Worm (Caenorhabditis elegans) whole organism, young adult: ENCODE results near the gene nhr-142.

Experiments
- B0336.3 ChIP-seq: fragments of 200-800 bp; sonication (Bioruptor generic); IDR thresholded peaks from 2 replicates; pipeline ENCODE4 v1.3.6; 2022; ENCODE audit warnings: missing genetic modification characterization, missing compliant biosample characterization
- C17E4.6 ChIP-seq: fragments of 200-800 bp; sonication (Bioruptor generic); IDR thresholded peaks from 2 replicates; pipeline ENCODE4 v1.3.6; 2022; ENCODE audit warnings: missing genetic modification reagents, missing genetic modification characterization, missing compliant biosample characterization
- F22D6.2 ChIP-seq: sonication (generic microtip); optimal IDR thresholded peaks from 2 replicates; lab custom pipeline; 2016; ENCODE audit warnings: mild to moderate bottlenecking, missing genetic modification characterization, missing compliant biosample characterization
- F39B2.1 ChIP-seq: fragments of 200-800 bp; sonication (Bioruptor generic); IDR thresholded peaks from 2 replicates; pipeline ENCODE4 v1.3.6; 2022; ENCODE audit warnings: missing genetic modification reagents, missing genetic modification characterization, missing compliant biosample characterization
- F55B11.4 ChIP-seq: sonication (generic microtip); optimal IDR thresholded peaks from 2 replicates; lab custom pipeline; 2016; ENCODE audit warnings: missing compliant biosample characterization, missing genetic modification characterization, borderline replicate concordance; ENCODE audit not compliant: insufficient read depth
- K11D2.4 ChIP-seq: fragments of 200-800 bp; sonication (Bioruptor generic); IDR thresholded peaks from 2 replicates; pipeline ENCODE4 v1.3.6; 2022; ENCODE audit warnings: missing genetic modification reagents, missing genetic modification characterization, missing compliant biosample characterization
- Y53F4B.3 ChIP-seq: fragments of 200-800 bp; sonication (Bioruptor generic); IDR thresholded peaks from 2 replicates; pipeline ENCODE4 v1.3.6; 2022; ENCODE audit warnings: missing genetic modification reagents, missing genetic modification characterization, missing compliant biosample characterization
- Y53G8AR.9 ChIP-seq: fragments of 200-800 bp; sonication (Bioruptor generic); conservative IDR thresholded peaks from 2 replicates; pipeline ENCODE4 v1.3.6; 2022; ENCODE audit warnings: missing genetic modification reagents, missing genetic modification characterization, missing compliant biosample characterization
- Y56A3A.18 ChIP-seq: fragments of 200-800 bp; sonication (Bioruptor generic); IDR thresholded peaks from 2 replicates; pipeline ENCODE4 v1.3.6; 2022; ENCODE audit warnings: missing genetic modification reagents, missing genetic modification characterization, missing compliant biosample characterization
- Y79H2A.3 ChIP-seq: fragments of 200-800 bp; sonication (Bioruptor generic); conservative IDR thresholded peaks from 2 replicates; pipeline ENCODE4 v1.3.6; 2022; ENCODE audit warnings: missing genetic modification reagents, missing genetic modification characterization, missing compliant biosample characterization
- ZK185.1 ChIP-seq: sonication (generic microtip); optimal IDR thresholded peaks from 2 replicates; lab custom pipeline; 2016; ENCODE audit warnings: mild to moderate bottlenecking, missing genetic modification characterization, missing compliant biosample characterization; ENCODE audit not compliant: poor library complexity, severe bottlenecking
- atf-7 ChIP-seq: sonication (generic microtip); optimal IDR thresholded peaks from 2 replicates; lab custom pipeline; 2017; ENCODE audit warnings: mild to moderate bottlenecking, missing genetic modification characterization, missing compliant biosample characterization
- attf-3 ChIP-seq: fragments of 200-800 bp; sonication (Bioruptor generic); conservative IDR thresholded peaks from 2 replicates; pipeline ENCODE4 v1.3.6; 2022; ENCODE audit warnings: missing genetic modification reagents, missing genetic modification characterization, missing compliant biosample characterization
- attf-6 ChIP-seq: fragments of 200-800 bp; sonication (Bioruptor generic); IDR thresholded peaks from 2 replicates; pipeline ENCODE4 v1.3.6; 2022; ENCODE audit warnings: missing genetic modification reagents, missing genetic modification characterization, missing compliant biosample characterization
- bed-1 ChIP-seq: fragments of 200-800 bp; sonication (Bioruptor generic); IDR thresholded peaks from 2 replicates; pipeline ENCODE4 v1.3.6; 2022; ENCODE audit warnings: missing genetic modification reagents, missing genetic modification characterization, missing compliant biosample characterization
- ceh-40 ChIP-seq: fragments of 200-800 bp; sonication (Bioruptor generic); IDR thresholded peaks from 2 replicates; pipeline ENCODE4 v1.3.6; 2022; ENCODE audit warnings: missing genetic modification characterization, missing compliant biosample characterization
- die-1 ChIP-seq: sonication (generic microtip); optimal IDR thresholded peaks from 2 replicates; lab custom pipeline; 2016; ENCODE audit warnings: missing genotype, mild to moderate bottlenecking, missing genetic modification characterization, missing compliant biosample characterization
- dpff-1 ChIP-seq: sonication (generic microtip); optimal IDR thresholded peaks from 2 replicates; lab custom pipeline; 2017; ENCODE audit warnings: mild to moderate bottlenecking, missing genetic modification characterization, missing compliant biosample characterization
- egrh-3 ChIP-seq: fragments of 200-800 bp; sonication (Bioruptor generic); IDR thresholded peaks from 2 replicates; pipeline ENCODE4 v1.3.6; 2022; ENCODE audit warnings: missing genetic modification reagents, missing genetic modification characterization, missing compliant biosample characterization
- ekl-4 ChIP-seq: fragments of 200-800 bp; sonication (Bioruptor generic); IDR thresholded peaks from 2 replicates; pipeline ENCODE4 v1.3.6; 2022; ENCODE audit warnings: missing genetic modification reagents, missing genetic modification characterization, missing compliant biosample characterization
- fkh-3 ChIP-seq: sonication (generic microtip); optimal IDR thresholded peaks from 2 replicates; lab custom pipeline; 2016; ENCODE audit warnings: mild to moderate bottlenecking, missing genetic modification characterization, missing compliant biosample characterization
- hsf-1 ChIP-seq: fragments of 200-800 bp; sonication (Bioruptor generic); IDR thresholded peaks from 2 replicates; pipeline ENCODE4 v1.3.6; 2022; ENCODE audit warnings: missing genetic modification reagents, missing genetic modification characterization, missing compliant biosample characterization
- lin-26 ChIP-seq: fragments of 200-800 bp; sonication (Bioruptor generic); IDR thresholded peaks from 2 replicates; pipeline ENCODE4 v1.3.6; 2022; ENCODE audit warnings: missing genetic modification reagents, missing genetic modification characterization, missing compliant biosample characterization
- lin-40 ChIP-seq: sonication (generic microtip); optimal IDR thresholded peaks from 2 replicates; lab custom pipeline; 2016; ENCODE audit warnings: missing genetic modification characterization, mild to moderate bottlenecking, missing compliant biosample characterization, missing genotype, missing genetic modification reagents
- lin-54 ChIP-seq: fragments of 200-800 bp; sonication (Bioruptor generic); optimal IDR thresholded peaks from 2 replicates; lab custom pipeline; 2018; ENCODE audit warnings: mild to moderate bottlenecking, missing genetic modification characterization, missing compliant biosample characterization
- madf-10 ChIP-seq: sonication (generic microtip); optimal IDR thresholded peaks from 2 replicates; lab custom pipeline; 2016; ENCODE audit warnings: mild to moderate bottlenecking, missing genetic modification characterization, missing compliant biosample characterization
- madf-3 ChIP-seq: fragments of 200-800 bp; sonication (Bioruptor generic); IDR thresholded peaks from 2 replicates; pipeline ENCODE4 v1.3.6; 2022; ENCODE audit warnings: missing genetic modification reagents, missing genetic modification characterization, missing compliant biosample characterization
- madf-8 ChIP-seq: fragments of 200-800 bp; sonication (Bioruptor generic); conservative IDR thresholded peaks from 2 replicates; pipeline ENCODE4 v1.3.6; 2022; ENCODE audit warnings: missing genetic modification reagents, missing genetic modification characterization, missing compliant biosample characterization
- mcd-1 ChIP-seq: fragments of 200-800 bp; sonication (Bioruptor generic); IDR thresholded peaks from 2 replicates; pipeline ENCODE4 v1.3.6; 2022; ENCODE audit warnings: missing genetic modification reagents, missing genetic modification characterization, missing compliant biosample characterization
- mel-28 ChIP-seq: sonication (generic microtip); optimal IDR thresholded peaks from 2 replicates; lab custom pipeline; 2016; ENCODE audit warnings: borderline replicate concordance, mild to moderate bottlenecking, missing genetic modification characterization, missing compliant biosample characterization
- nfya-2 ChIP-seq: fragments of 200-800 bp; sonication (Bioruptor generic); IDR thresholded peaks from 2 replicates; pipeline ENCODE4 v1.3.6; 2022; ENCODE audit warnings: missing genetic modification reagents, missing genetic modification characterization, missing compliant biosample characterization
- nfyb-1 ChIP-seq: fragments of 200-800 bp; sonication (Bioruptor generic); IDR thresholded peaks from 2 replicates; pipeline ENCODE4 v1.3.6; 2022; ENCODE audit warnings: missing genetic modification reagents, missing genetic modification characterization, missing compliant biosample characterization
- nhr-179 ChIP-seq: sonication (generic microtip); optimal IDR thresholded peaks from 2 replicates; lab custom pipeline; 2016; ENCODE audit warnings: mild to moderate bottlenecking, missing genetic modification characterization, missing compliant biosample characterization
- nhr-90 ChIP-seq: sonication (generic microtip); optimal IDR thresholded peaks from 2 replicates; lab custom pipeline; 2016; ENCODE audit warnings: missing genotype, mild to moderate bottlenecking, missing genetic modification characterization, missing compliant biosample characterization
- pbrm-1 ChIP-seq: fragments of 200-800 bp; sonication (Bioruptor generic); IDR thresholded peaks from 2 replicates; pipeline ENCODE4 v1.3.6; 2022; ENCODE audit warnings: missing genetic modification reagents, missing genetic modification characterization, missing compliant biosample characterization
- repo-1 ChIP-seq: sonication (generic microtip); optimal IDR thresholded peaks from 2 replicates; lab custom pipeline; 2017; ENCODE audit warnings: mild to moderate bottlenecking, missing genetic modification characterization, missing compliant biosample characterization
- sea-2 ChIP-seq: fragments of 200-800 bp; sonication (Bioruptor generic); IDR thresholded peaks from 2 replicates; pipeline ENCODE4 v1.3.6; 2022; ENCODE audit warnings: missing genetic modification characterization, missing compliant biosample characterization
- snpc-1.1 ChIP-seq: sonication (generic microtip); optimal IDR thresholded peaks from 2 replicates; lab custom pipeline; 2017; ENCODE audit warnings: missing genetic modification characterization, mild to moderate bottlenecking, missing compliant biosample characterization, antibody characterized with exemption, moderate library complexity, missing genotype, missing genetic modification reagents; ENCODE audit not compliant: insufficient read depth
- snpc-4 ChIP-seq, 5 experiments: fragments of 150-350 bp in 1 of 5; sonication (generic microtip) in 4 of 5; optimal IDR thresholded peaks; 2 replicates each; lab custom pipeline; 2014 to 2018; ENCODE audit warnings: missing genetic modification characterization in 5 of 5, missing biosample characterization in 3 of 5, antibody characterized with exemption in 2 of 5, mild to moderate bottlenecking in 2 of 5, missing compliant biosample characterization in 2 of 5, missing genotype in 2 of 5, moderate library complexity in 2 of 5, missing genetic modification reagents in 1 of 5
- zfh-2 ChIP-seq: fragments of 200-800 bp; sonication (Bioruptor generic); conservative IDR thresholded peaks from 2 replicates; pipeline ENCODE4 v1.3.6; 2022; ENCODE audit warnings: missing genetic modification reagents, missing genetic modification characterization, missing compliant biosample characterization
- zim-3 ChIP-seq: sonication (generic microtip); optimal IDR thresholded peaks from 2 replicates; lab custom pipeline; 2017; ENCODE audit warnings: mild to moderate bottlenecking, missing genetic modification characterization, moderate library complexity, missing compliant biosample characterization
- ztf-26 ChIP-seq: sonication (generic microtip); optimal IDR thresholded peaks from 2 replicates; lab custom pipeline; 2017; ENCODE audit warnings: missing genetic modification characterization, missing compliant biosample characterization
- ztf-28 ChIP-seq: fragments of 200-800 bp; sonication (Bioruptor generic); IDR thresholded peaks from 2 replicates; pipeline ENCODE4 v1.3.6; 2022; ENCODE audit warnings: missing genetic modification reagents, missing genetic modification characterization, missing compliant biosample characterization

Gene nhr-142

ce11 chrV:5835979-5836615, 45.7 kb upstream of the nhr-142 start:
- TF ChIP-seq F39B2.1 (no peak), K11D2.4 (GFP tag; lab: Robert Waterston, UW) (0 out of 2 replicates have a peak, but pooled peaks have one; percentile 15), lin-40 (tag; lab: Kevin White, UChicago) (peak; percentile 70), attf-6 (GFP tag; lab: Robert Waterston, UW) (no peak), madf-8 (GFP tag; lab: Robert Waterston, UW) (no peak), pbrm-1 (GFP tag; lab: Robert Waterston, UW) (no peak), Y56A3A.18 (GFP tag; lab: Robert Waterston, UW) (peak; percentile 10; the same call in 1 of the 2 replicates), Y53G8AR.9 (peak; percentile 32; the same call in 1 of the 2 replicates), ztf-26 (tag; lab: Kevin White, UChicago) (peak; percentile 94), B0336.3 (GFP tag; lab: Robert Waterston, UW) (peak; percentile 65; the same call in 1 of the 2 replicates), ztf-28 (no peak), F22D6.2 (tag; lab: Kevin White, UChicago) (peak; percentile 47), repo-1 (tag; lab: Kevin White, UChicago) (peak; percentile 65), nhr-90 (tag; lab: Kevin White, UChicago) (no peak), die-1 (peak; percentile 4), egrh-3 (GFP tag; lab: Robert Waterston, UW) (peak; percentile 95), hsf-1 (0 out of 2 replicates have a peak, but pooled peaks have one; percentile 20), attf-3 (GFP tag; lab: Robert Waterston, UW) (no peak), mcd-1 (GFP tag; lab: Robert Waterston, UW) (peak; percentile 47), lin-54 (GFP tag; lab: Kevin White, UChicago) (peak; percentile 20), F55B11.4 (tag; lab: Kevin White, UChicago) (no peak), zfh-2 (GFP tag; lab: Robert Waterston, UW) (peak; percentile 95), lin-26 (peak; percentile 77)

DNA sequence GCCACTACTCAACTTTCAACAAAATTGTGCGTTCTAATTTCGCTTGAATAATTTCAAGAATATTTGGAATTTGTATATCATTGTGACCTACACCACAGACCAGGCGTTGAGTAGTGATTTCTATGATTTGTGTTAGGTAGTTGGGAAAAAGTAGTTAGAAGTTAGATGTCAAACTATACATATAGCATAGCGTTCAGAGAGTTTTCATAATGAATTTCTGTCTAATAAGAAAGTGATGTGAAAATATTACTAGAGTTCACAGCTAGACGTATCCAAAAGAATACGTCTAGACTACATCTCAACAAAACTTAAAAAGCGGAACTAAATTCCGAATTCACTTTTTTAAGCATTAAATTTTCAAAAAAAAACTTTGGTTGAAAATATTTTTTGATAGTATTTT, 45.0 kb upstream of the nhr-142 start:
- TF ChIP-seq Y79H2A.3 (GFP tag; lab: Robert Waterston, UW) (no peak), ZK185.1 (tag; lab: Kevin White, UChicago) (peak; percentile 30), zim-3 (tag; lab: Kevin White, UChicago) (peak; percentile 28), nfyb-1 (0 out of 2 replicates have a peak, but pooled peaks have one; percentile 27), sea-2 (no peak), repo-1 (tag; lab: Kevin White, UChicago) (no peak)
- TF ChIP-seq, all 124 proteins: peak for 3

DNA sequence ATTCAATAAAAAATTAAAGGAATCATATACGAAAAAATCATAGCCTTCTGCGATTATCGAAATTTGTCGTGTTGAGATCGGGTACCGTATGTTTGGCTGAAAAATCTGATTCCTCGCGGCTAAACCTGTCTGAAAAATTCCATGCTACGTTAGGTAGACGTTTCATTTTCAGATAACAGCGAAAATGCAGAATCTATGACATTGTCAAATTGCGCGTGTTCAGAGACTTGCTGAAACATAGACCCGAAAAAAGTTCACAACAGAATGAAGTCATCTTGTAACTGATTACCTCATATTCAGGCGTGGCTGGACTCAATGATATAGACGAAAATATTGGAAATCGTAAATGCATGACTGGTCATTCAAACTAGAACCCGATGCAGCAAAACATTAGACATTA, 43.2 kb upstream of the nhr-142 start, which contains the start of gene srh-76:
Gene srh-76 (plus strand): TSS at position 301 of the 400 bp plus-strand sequence.
- TF ChIP-seq fkh-3 (tag; lab: Kevin White, UChicago) (no peak), F39B2.1 (no peak), B0336.3 (GFP tag; lab: Robert Waterston, UW) (no peak), Y53F4B.3 (GFP tag; lab: Robert Waterston, UW) (no peak), madf-10 (no peak), dpff-1 (tag; lab: Kevin White, UChicago) (no peak), madf-8 (GFP tag; lab: Robert Waterston, UW) (no peak), snpc-4 (GFP tag; optimal IDR thresholded peaks at IDR 0.05; lab: Kevin White, UChicago) (no peak), snpc-4 (tag; optimal IDR thresholded peaks at IDR 0.05; lab: Kevin White, UChicago) (no peak), nhr-179 (tag; lab: Kevin White, UChicago) (no peak), madf-3 (no peak), nfyb-1 (no peak), nfya-2 (no peak), C17E4.6 (GFP tag; lab: Robert Waterston, UW) (no peak), ekl-4 (GFP tag; lab: Robert Waterston, UW) (no peak), bed-1 (no peak), attf-3 (GFP tag; lab: Robert Waterston, UW) (no peak), atf-7 (tag; lab: Kevin White, UChicago) (no peak), ceh-40 (no peak), snpc-1.1 (tag; lab: Kevin White, UChicago) (no peak), mel-28 (tag; lab: Kevin White, UChicago) (no peak)
